Worm (Caenorhabditis elegans) whole organism, late embryonic: Measurements from ENCODE around the gene ntr-2.

Source experiments
- C08G9.2 ChIP-seq: sonication (generic microtip); optimal IDR thresholded peaks from 2 replicates; lab custom pipeline; 2016; ENCODE audit warnings: mild to moderate bottlenecking, missing genetic modification characterization, moderate library complexity, missing compliant biosample characterization
- ceh-14 ChIP-seq: sonication (generic microtip); optimal IDR thresholded peaks from 2 replicates; lab custom pipeline; 2016; ENCODE audit warnings: missing genotype, missing genetic modification characterization, missing compliant biosample characterization
- ceh-30 ChIP-seq: fragments of 150-350 bp; optimal IDR thresholded peaks from 2 replicates; lab custom pipeline; 2014; ENCODE audit warnings: missing biosample characterization, missing genetic modification characterization
- dmd-4 ChIP-seq: sonication (generic microtip); optimal IDR thresholded peaks from 2 replicates; lab custom pipeline; 2016; ENCODE audit warnings: borderline replicate concordance, missing genetic modification characterization, missing compliant biosample characterization
- elt-2 ChIP-seq: sonication (generic microtip); optimal IDR thresholded peaks from 2 replicates; lab custom pipeline; 2016; ENCODE audit warnings: missing genetic modification reagents, missing genetic modification characterization, missing compliant biosample characterization
- fkh-10 ChIP-seq: fragments of 150-350 bp; optimal IDR thresholded peaks from 2 replicates; lab custom pipeline; 2014; ENCODE audit warnings: missing biosample characterization, missing genetic modification reagents, missing genetic modification characterization
- fkh-6 ChIP-seq: sonication (generic microtip); optimal IDR thresholded peaks from 2 replicates; lab custom pipeline; 2016; ENCODE audit warnings: missing genetic modification characterization, missing compliant biosample characterization
- nfya-1 ChIP-seq: sonication (generic microtip); optimal IDR thresholded peaks from 2 replicates; lab custom pipeline; 2017; ENCODE audit warnings: missing genetic modification characterization, mild to moderate bottlenecking, missing compliant biosample characterization, antibody characterized with exemption, moderate library complexity

ce11 chrX:14881119-14881518, 47.6 kb downstream of the ntr-2 start, which contains the start of gene flp-8:
- TF ChIP-seq C08G9.2 (tag; lab: Kevin White, UChicago) (no peak), fkh-6 (no peak), elt-2 (tag; lab: Kevin White, UChicago) (no peak), ceh-30 (tag; lab: Kevin White, UChicago) (no peak), ceh-14 (tag; lab: Kevin White, UChicago) (no peak), fkh-10 (no peak), dmd-4 (no peak), nfya-1 (no peak)
